Worm (Caenorhabditis elegans): Measurements from ENCODE around the gene C15H7.4.

The C15H7.4 gene

DNA sequence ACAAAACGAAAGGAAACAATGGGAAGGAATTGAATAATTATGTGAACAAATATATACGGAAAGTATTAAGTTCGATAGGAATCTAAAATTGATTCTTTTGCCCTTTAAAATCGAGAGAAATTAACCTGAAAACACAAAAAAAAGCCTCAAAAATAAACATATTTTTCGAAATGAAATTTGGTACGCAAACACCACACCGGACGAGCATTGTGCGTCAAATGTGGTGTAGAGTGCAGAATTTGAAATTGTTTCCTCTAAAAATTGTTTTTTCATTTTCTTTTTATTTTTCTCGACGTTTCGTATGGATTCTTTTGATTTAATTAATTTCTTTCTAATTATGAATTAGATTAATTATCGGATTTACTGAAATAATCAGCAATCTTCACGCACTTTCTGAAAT is 39.7 kb upstream of the C15H7.4 start (continued):
- TF ChIP-seq snu-23 (GFP tag; optimal IDR thresholded peaks at IDR 0.05) (peak; percentile 46), elt-2 (tag; optimal IDR thresholded peaks at IDR 0.05) (no peak), nhr-237 (tag; optimal IDR thresholded peaks at IDR 0.05) (no peak), unc-86 (tag; optimal IDR thresholded peaks at IDR 0.05) (no peak), hpl-2 (GFP tag; optimal IDR thresholded peaks at IDR 0.05) (no peak), isw-1 (GFP tag; IDR thresholded peaks at IDR 0.05) (no peak), zag-1 (tag; optimal IDR thresholded peaks at IDR 0.05) (no peak), fkh-4 (tag; optimal IDR thresholded peaks at IDR 0.05; ENCODE audit: borderline replicate concordance) (no peak), egl-13 (tag; optimal IDR thresholded peaks at IDR 0.05) (no peak), efl-1 (optimal IDR thresholded peaks at IDR 0.05) (peak; percentile 36 to 61), efl-1 (GFP tag; optimal IDR thresholded peaks at IDR 0.05 in 1 of 2) (peak; percentile 60 to 96), nhr-12 (tag; optimal IDR thresholded peaks at IDR 0.05) (no peak), dpl-1 (GFP tag; optimal IDR thresholded peaks at IDR 0.05) (peak; percentile 37 to 63 (median 48)), tbx-2 (tag; optimal IDR thresholded peaks at IDR 0.05) (no peak), mdl-1 (tag; optimal IDR thresholded peaks at IDR 0.05) (no peak), mab-9 (GFP tag; IDR thresholded peaks at IDR 0.05) (no peak), ets-5 (GFP tag; IDR thresholded peaks at IDR 0.05) (no peak), xbp-1 (tag; optimal IDR thresholded peaks at IDR 0.05) (no peak), vab-15 (tag; optimal IDR thresholded peaks at IDR 0.05) (no peak), nhr-84 (tag; optimal IDR thresholded peaks at IDR 0.05) (no peak), ama-1 (optimal IDR thresholded peaks at IDR 0.05) (no peak), lin-15B (tag; optimal IDR thresholded peaks at IDR 0.05) (no peak), lsy-2 (tag; optimal IDR thresholded peaks at IDR 0.05) (peak; percentile 35 to 62), pag-3 (tag; optimal IDR thresholded peaks at IDR 0.05; ENCODE audit: borderline replicate concordance, insufficient read depth) (no peak), nhr-20 (tag; optimal IDR thresholded peaks at IDR 0.05) (no peak), sup-37 (GFP tag; optimal IDR thresholded peaks at IDR 0.05) (no peak), nhr-76 (tag; optimal IDR thresholded peaks at IDR 0.05) (no peak), unc-62 (GFP tag; optimal IDR thresholded peaks at IDR 0.05) (no peak), skn-1 (tag; optimal IDR thresholded peaks at IDR 0.05) (no peak), mef-2 (tag; optimal IDR thresholded peaks at IDR 0.05) (no peak), lin-14 (GFP tag; optimal IDR thresholded peaks at IDR 0.05) (peak; percentile 16), efl-3 (GFP tag; optimal IDR thresholded peaks at IDR 0.05) (no peak), hlh-4 (tag; optimal IDR thresholded peaks at IDR 0.05) (no peak), nhr-90 (tag; optimal IDR thresholded peaks at IDR 0.05; ENCODE audit: poor library complexity) (no peak), unc-30 (tag; optimal IDR thresholded peaks at IDR 0.05) (no peak), sox-4 (tag; optimal IDR thresholded peaks at IDR 0.05) (no peak), swsn-7 (tag; optimal IDR thresholded peaks at IDR 0.05) (peak; percentile 20), jun-1 (tag; optimal IDR thresholded peaks at IDR 0.05) (no peak), grh-1 (GFP tag; IDR thresholded peaks at IDR 0.05) (no peak), fos-1 (tag; optimal IDR thresholded peaks at IDR 0.05) (no peak), C16A3.4 (tag; optimal IDR thresholded peaks at IDR 0.05) (peak; percentile 29)

DNA sequence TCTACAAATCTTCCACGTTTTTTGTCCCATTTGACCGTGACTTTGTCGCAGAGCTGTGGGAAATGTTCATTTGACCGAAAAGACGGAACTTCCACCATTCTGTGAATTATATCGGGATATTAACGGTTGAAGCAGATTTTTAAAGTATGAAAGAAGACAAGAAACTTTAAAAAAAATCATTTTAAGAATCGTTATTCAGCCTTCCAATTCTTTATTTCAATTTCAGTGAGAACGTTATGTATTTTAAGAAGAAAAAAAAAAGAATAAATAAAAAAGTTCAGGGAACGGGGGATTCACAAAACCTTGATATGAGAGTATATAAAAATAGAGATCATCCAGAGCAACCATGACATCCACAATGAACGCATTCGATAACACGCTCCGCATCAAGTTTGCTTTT is 38.8 kb upstream of the C15H7.4 start, which contains the start of gene set-3:
TSS of gene set-3 (minus strand) at position 101 of the 400 bp plus-strand sequence.
- no peak for TF ChIP-seq ceh-88 (GFP tag; IDR thresholded peaks at IDR 0.05)
- TF ChIP-seq unc-62 (GFP tag; optimal IDR thresholded peaks at IDR 0.05) = no peak
- TF ChIP-seq zag-1 (tag; optimal IDR thresholded peaks at IDR 0.05) = no peak
- no peak for TF ChIP-seq egl-13 (tag; optimal IDR thresholded peaks at IDR 0.05)
- TF ChIP-seq fkh-4 (tag; optimal IDR thresholded peaks at IDR 0.05; ENCODE audit: borderline replicate concordance) = no peak
- TF ChIP-seq ets-5 (GFP tag; IDR thresholded peaks at IDR 0.05) = no peak
- TF ChIP-seq mdl-1 (tag; optimal IDR thresholded peaks at IDR 0.05) = no peak
- TF ChIP-seq unc-86 (tag; optimal IDR thresholded peaks at IDR 0.05) = no peak
- no peak for TF ChIP-seq zip-4 (GFP tag; optimal IDR thresholded peaks at IDR 0.05)
- no peak for TF ChIP-seq snpc-4 (tag; optimal IDR thresholded peaks at IDR 0.05)
- TF ChIP-seq lin-39 (tag; optimal IDR thresholded peaks at IDR 0.05) = no peak
- no peak for TF ChIP-seq elt-2 (tag; optimal IDR thresholded peaks at IDR 0.05)
- no peak for TF ChIP-seq aha-1 (tag; optimal IDR thresholded peaks at IDR 0.05)
- TF ChIP-seq nhr-20 (tag; optimal IDR thresholded peaks at IDR 0.05) = no peak
